Fruit fly (Drosophila melanogaster) whole organism, prepupa: ENCODE measurements around the gene wfs1.

Experiments
- Blimp-1 ChIP-seq: fragments of 200-800 bp; sonication (Bioruptor generic); optimal IDR thresholded peaks from 3 replicates; lab custom pipeline; 2017; ENCODE audit warnings: missing biosample characterization, missing genetic modification characterization, mild to moderate bottlenecking, moderate library complexity, missing genetic modification reagents
- CG10631 ChIP-seq: fragments of 200-800 bp; sonication (Bioruptor generic); optimal IDR thresholded peaks from 2 replicates; lab custom pipeline; 2016; ENCODE audit warnings: missing biosample characterization, missing genetic modification characterization
- CG10669 ChIP-seq: fragments of 200-800 bp; sonication (Bioruptor generic); optimal IDR thresholded peaks from 3 replicates; lab custom pipeline; 2018; ENCODE audit warnings: missing biosample characterization, mild to moderate bottlenecking, missing genetic modification characterization, moderate library complexity
- CG11762 ChIP-seq: fragments of 200-800 bp; sonication (Bioruptor generic); optimal IDR thresholded peaks from 3 replicates; lab custom pipeline; 2016; ENCODE audit warnings: missing biosample characterization, missing genetic modification characterization; ENCODE audit not compliant: insufficient read depth
- CG11902 ChIP-seq: fragments of 200-800 bp; sonication (Bioruptor generic); optimal IDR thresholded peaks from 3 replicates; lab custom pipeline; 2016; ENCODE audit warnings: missing biosample characterization, missing genetic modification characterization
- CG15336 ChIP-seq: fragments of 200-800 bp; sonication (Bioruptor generic); IDR thresholded peaks from 2 replicates; pipeline ENCODE4 v1.3.6; 2022; ENCODE audit warnings: missing biosample characterization, missing genetic modification characterization
- CG1621 ChIP-seq: fragments of 200-800 bp; sonication (Bioruptor generic); optimal IDR thresholded peaks from 3 replicates; lab custom pipeline; 2018; ENCODE audit warnings: missing biosample characterization, mild to moderate bottlenecking, missing genetic modification characterization
- CG16779 ChIP-seq: fragments of 200-800 bp; sonication (Bioruptor generic); optimal IDR thresholded peaks from 3 replicates; lab custom pipeline; 2017; ENCODE audit warnings: missing biosample characterization, mild to moderate bottlenecking, missing genetic modification characterization
- CG3032 ChIP-seq: fragments of 200-800 bp; optimal IDR thresholded peaks from 2 replicates; lab custom pipeline; 2019; ENCODE audit warnings: missing biosample characterization, mild to moderate bottlenecking, missing genetic modification characterization, moderate library complexity
- CG31627 ChIP-seq: fragments of 200-800 bp; sonication (Bioruptor generic); optimal IDR thresholded peaks from 3 replicates; lab custom pipeline; 2016; ENCODE audit warnings: missing biosample characterization, missing genetic modification characterization
- CG32006 ChIP-seq: fragments of 200-800 bp; sonication (Bioruptor generic); optimal IDR thresholded peaks from 3 replicates; lab custom pipeline; 2017; ENCODE audit warnings: missing biosample characterization, mild to moderate bottlenecking, missing genetic modification characterization
- CG34406 ChIP-seq: fragments of 200-800 bp; sonication (Bioruptor generic); optimal IDR thresholded peaks from 3 replicates; lab custom pipeline; 2016; ENCODE audit warnings: missing biosample characterization, missing genetic modification characterization
- CG3919 ChIP-seq: fragments of 200-800 bp; sonication (Bioruptor generic); optimal IDR thresholded peaks from 3 replicates; lab custom pipeline; 2016; ENCODE audit warnings: missing biosample characterization, missing genetic modification characterization
- CG4318 ChIP-seq: fragments of 200-800 bp; sonication (Bioruptor generic); optimal IDR thresholded peaks from 3 replicates; lab custom pipeline; 2017; ENCODE audit warnings: missing biosample characterization, mild to moderate bottlenecking, missing genetic modification characterization
- CG6163 ChIP-seq: fragments of 200-800 bp; sonication (Bioruptor generic); IDR thresholded peaks from 3 replicates; pipeline ENCODE4 v1.3.6; 2022; ENCODE audit warnings: missing biosample characterization, missing genetic modification characterization
- CG6792 ChIP-seq: fragments of 200-800 bp; sonication (Bioruptor generic); optimal IDR thresholded peaks from 3 replicates; lab custom pipeline; 2016; ENCODE audit warnings: missing biosample characterization, missing genetic modification characterization
- CG6808 ChIP-seq: fragments of 200-800 bp; sonication (Bioruptor generic); optimal IDR thresholded peaks from 3 replicates; lab custom pipeline; 2017; ENCODE audit warnings: missing biosample characterization, missing genetic modification characterization, mild to moderate bottlenecking, moderate library complexity, missing genetic modification reagents
- CG8119 ChIP-seq: fragments of 200-800 bp; sonication (Bioruptor generic); IDR thresholded peaks from 3 replicates; pipeline ENCODE4 v1.3.6; 2022; ENCODE audit warnings: missing biosample characterization, missing genetic modification characterization
- CG8319 ChIP-seq: fragments of 200-800 bp; sonication (Bioruptor generic); optimal IDR thresholded peaks from 3 replicates; lab custom pipeline; 2016; ENCODE audit warnings: missing biosample characterization, missing genetic modification characterization
- CG8632 ChIP-seq: fragments of 200-800 bp; sonication (Bioruptor generic); optimal IDR thresholded peaks from 3 replicates; lab custom pipeline; 2016; ENCODE audit warnings: missing biosample characterization, missing genetic modification characterization
- CG9139 ChIP-seq: fragments of 200-800 bp; sonication (Bioruptor generic); optimal IDR thresholded peaks from 3 replicates; lab custom pipeline; 2017; ENCODE audit warnings: missing biosample characterization, mild to moderate bottlenecking, missing genetic modification characterization
- Eip78C ChIP-seq: fragments of 200-800 bp; sonication (Bioruptor generic); peaks from one replicate; lab custom pipeline; 2016; ENCODE audit warnings: missing biosample characterization, missing genetic modification characterization
- Ets21C ChIP-seq: fragments of 200-800 bp; sonication (Bioruptor generic); optimal IDR thresholded peaks from 3 replicates; lab custom pipeline; 2016; ENCODE audit warnings: missing biosample characterization, missing genetic modification characterization
- Ets96B ChIP-seq: fragments of 200-800 bp; optimal IDR thresholded peaks from 2 replicates; lab custom pipeline; 2019; ENCODE audit warnings: missing biosample characterization, mild to moderate bottlenecking, missing genetic modification characterization, moderate library complexity
- Gug ChIP-seq: fragments of 200-800 bp; sonication (Bioruptor generic); IDR thresholded peaks from 2 replicates; pipeline ENCODE4 v1.3.6; 2022; ENCODE audit warnings: missing biosample characterization, missing genetic modification characterization
- Hr38 ChIP-seq: sonication (Bioruptor generic); optimal IDR thresholded peaks from 2 replicates; lab custom pipeline; 2016; ENCODE audit warnings: missing biosample characterization, missing genetic modification characterization
- Hr39 ChIP-seq: fragments of 200-800 bp; sonication (Bioruptor generic); optimal IDR thresholded peaks from 2 replicates; lab custom pipeline; 2016; ENCODE audit warnings: missing biosample characterization, missing genetic modification characterization
- Hr4 ChIP-seq: fragments of 200-800 bp; sonication (Bioruptor generic); optimal IDR thresholded peaks from 3 replicates; lab custom pipeline; 2016; ENCODE audit warnings: missing biosample characterization, missing genetic modification characterization
- Lpt ChIP-seq: fragments of 200-800 bp; sonication (Bioruptor generic); optimal IDR thresholded peaks from 3 replicates; lab custom pipeline; 2016; ENCODE audit warnings: missing biosample characterization, missing genetic modification characterization
- Met ChIP-seq: fragments of 200-800 bp; sonication (Bioruptor generic); optimal IDR thresholded peaks from 3 replicates; lab custom pipeline; 2016; ENCODE audit warnings: missing biosample characterization, missing genetic modification characterization
- OdsH ChIP-seq: fragments of 200-800 bp; sonication (Bioruptor generic); optimal IDR thresholded peaks from 3 replicates; lab custom pipeline; 2016; ENCODE audit warnings: missing biosample characterization, missing genetic modification characterization
- Smox ChIP-seq: fragments of 200-800 bp; sonication (Bioruptor generic); optimal IDR thresholded peaks from 3 replicates; lab custom pipeline; 2016; ENCODE audit warnings: missing biosample characterization, missing genetic modification characterization
- Sox102F ChIP-seq: fragments of 200-800 bp; sonication (Bioruptor generic); optimal IDR thresholded peaks from 2 replicates; lab custom pipeline; 2016; ENCODE audit warnings: missing biosample characterization, mild to moderate bottlenecking, missing genetic modification characterization
- Sox14 ChIP-seq: fragments of 200-800 bp; sonication (Bioruptor generic); optimal IDR thresholded peaks from 3 replicates; lab custom pipeline; 2016; ENCODE audit warnings: missing biosample characterization, missing genetic modification characterization
- Sox15 ChIP-seq: fragments of 200-800 bp; sonication (Bioruptor generic); optimal IDR thresholded peaks from 3 replicates; lab custom pipeline; 2016; ENCODE audit warnings: missing biosample characterization, missing genetic modification characterization
- acj6 ChIP-seq: fragments of 200-800 bp; sonication (Bioruptor generic); optimal IDR thresholded peaks from 3 replicates; lab custom pipeline; 2016; ENCODE audit warnings: missing biosample characterization, missing genetic modification characterization
- cyc ChIP-seq: fragments of 200-800 bp; sonication (Bioruptor generic); optimal IDR thresholded peaks from 3 replicates; lab custom pipeline; 2016; ENCODE audit warnings: missing biosample characterization, missing genetic modification characterization
- dac ChIP-seq: fragments of 200-800 bp; sonication (Bioruptor generic); optimal IDR thresholded peaks from 2 replicates; lab custom pipeline; 2017; ENCODE audit warnings: missing biosample characterization, mild to moderate bottlenecking, missing genetic modification characterization
- eg ChIP-seq: fragments of 200-800 bp; sonication (Bioruptor generic); IDR thresholded peaks from 3 replicates; pipeline ENCODE4 v1.3.6; 2022; ENCODE audit warnings: missing biosample characterization, missing genetic modification characterization
- esn ChIP-seq: fragments of 200-800 bp; sonication (Bioruptor generic); optimal IDR thresholded peaks from 2 replicates; lab custom pipeline; 2016; ENCODE audit warnings: missing biosample characterization, mild to moderate bottlenecking, missing genetic modification characterization, moderate library complexity
- fd85E ChIP-seq: fragments of 200-800 bp; sonication (Bioruptor generic); optimal IDR thresholded peaks from 3 replicates; lab custom pipeline; 2016; ENCODE audit warnings: missing biosample characterization, missing genetic modification characterization
- fkh ChIP-seq: fragments of 200-800 bp; sonication (Bioruptor generic); optimal IDR thresholded peaks from 3 replicates; lab custom pipeline; 2017; ENCODE audit warnings: missing biosample characterization, mild to moderate bottlenecking, missing genetic modification characterization, moderate library complexity
- lz ChIP-seq: fragments of 200-800 bp; sonication (Bioruptor generic); optimal IDR thresholded peaks from 3 replicates; lab custom pipeline; 2016; ENCODE audit warnings: missing biosample characterization, missing genetic modification characterization
- net ChIP-seq: fragments of 200-800 bp; sonication (Bioruptor generic); optimal IDR thresholded peaks from 3 replicates; lab custom pipeline; 2016; ENCODE audit warnings: missing biosample characterization, missing genetic modification characterization
- pdm3 ChIP-seq: fragments of 200-800 bp; sonication (Bioruptor generic); optimal IDR thresholded peaks from 3 replicates; lab custom pipeline; 2016; ENCODE audit warnings: missing biosample characterization, missing genetic modification characterization
- salr ChIP-seq, 2 experiments: fragments of 200-800 bp; sonication (Bioruptor generic); optimal IDR thresholded peaks; 3 replicates each; lab custom pipeline; 2016 to 2018; ENCODE audit warnings: missing biosample characterization in 2 of 2, missing genetic modification characterization in 2 of 2, mild to moderate bottlenecking in 1 of 2
- spab ChIP-seq: fragments of 200-800 bp; sonication (Bioruptor generic); optimal IDR thresholded peaks from 2 replicates; lab custom pipeline; 2017; ENCODE audit warnings: missing biosample characterization, mild to moderate bottlenecking, missing genetic modification characterization, missing genetic modification reagents
- vri ChIP-seq: fragments of 200-800 bp; sonication (Bioruptor generic); optimal IDR thresholded peaks from 3 replicates; lab custom pipeline; 2016; ENCODE audit warnings: missing biosample characterization, mild to moderate bottlenecking, missing genetic modification characterization

The wfs1 gene

DNA sequence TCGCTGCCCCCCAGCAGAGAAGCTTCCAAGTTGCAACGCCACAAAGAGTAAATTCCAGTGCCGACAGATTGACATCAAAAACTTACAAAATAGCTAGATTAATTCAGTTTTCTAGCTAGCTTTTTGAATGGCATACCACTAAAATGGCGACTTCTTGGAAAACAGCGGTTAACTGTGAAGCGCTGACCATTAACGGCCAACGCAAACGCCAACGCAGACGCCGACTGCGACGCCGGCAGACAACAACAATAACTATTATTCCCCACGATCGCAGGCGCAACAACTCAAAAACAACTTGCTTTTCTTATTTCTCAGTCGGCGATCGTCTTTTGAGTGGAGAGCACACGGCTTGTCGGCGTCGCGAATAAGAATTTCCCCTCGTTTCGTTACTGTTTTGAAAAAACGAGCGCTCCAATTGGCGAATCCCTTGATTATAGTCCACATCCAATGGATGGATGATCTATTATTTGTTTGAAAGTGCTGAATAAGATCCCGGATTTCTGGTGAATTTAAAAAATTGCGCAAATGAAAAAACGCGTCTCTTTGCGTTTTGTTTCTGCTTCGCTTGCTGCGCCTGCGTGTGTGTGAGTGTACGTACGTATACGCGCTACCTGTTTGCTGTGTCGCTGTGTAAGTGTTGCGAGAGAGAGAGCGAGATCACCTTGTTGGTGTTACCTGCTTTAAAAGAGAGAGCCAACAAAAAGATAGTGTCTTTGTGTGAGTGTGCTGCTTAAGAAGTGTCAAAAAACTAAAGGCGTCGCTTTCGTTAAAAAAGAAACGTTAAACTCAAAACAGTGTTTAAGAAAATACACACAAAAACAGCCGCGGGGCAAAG lies 23.5 kb downstream of the wfs1 start (continued):
- TF ChIP-seq Ets21C (no peak), CG15336 (no peak), Hr38 (no peak), Met (GFP tag; lab: Kevin White, UChicago) (no peak), Sox102F (no peak), CG9139 (GFP tag; lab: Kevin White, UChicago) (peak; percentile 14), CG31627 (no peak), Eip78C (GFP tag; lab: Kevin White, UChicago) (peak; percentile 70), fd85E (GFP tag; lab: Kevin White, UChicago) (no peak), CG8319 (GFP tag; lab: Kevin White, UChicago) (no peak), dac (GFP tag; lab: Kevin White, UChicago) (no peak)
- TF ChIP-seq, all 60 proteins: peak for 6

DNA sequence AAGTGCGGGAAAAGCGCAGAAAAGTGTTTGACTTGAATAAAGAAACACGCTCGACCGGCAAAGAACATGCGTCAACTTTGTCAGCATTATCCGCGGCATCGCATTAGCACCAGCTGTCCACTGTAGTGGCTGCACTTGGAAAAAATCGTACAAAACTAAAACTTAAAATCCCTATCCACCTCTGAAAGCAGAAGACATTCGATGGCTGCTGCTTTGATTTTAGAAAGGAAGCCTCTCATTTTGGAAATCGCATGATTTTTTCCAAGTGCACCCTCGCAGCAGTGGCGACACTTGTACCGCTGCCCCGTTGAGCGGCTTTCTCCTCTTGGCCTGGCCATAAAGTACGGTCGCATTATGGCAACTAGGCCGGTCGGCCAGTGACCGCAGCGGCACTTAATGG lies 25.9 kb downstream of the wfs1 start:
- TF ChIP-seq CG3919 (peak; percentile 67), CG10669 (GFP tag; lab: Kevin White, UChicago) (no peak), net (GFP tag; lab: Kevin White, UChicago) (peak; percentile 75), salr (GFP tag; optimal IDR thresholded peaks at IDR 0.05; lab: Kevin White, UChicago) (peak in 1 of 2 experiments; percentile 69), CG15336 (peak; percentile 90), CG6792 (GFP tag; lab: Kevin White, UChicago) (peak; percentile 49), Eip78C (GFP tag; lab: Kevin White, UChicago) (peak; percentile 87), CG11762 (GFP tag; lab: Kevin White, UChicago) (peak; percentile 5), CG8119 (GFP tag; lab: Robert Waterston, UW) (peak; percentile 92), OdsH (GFP tag; lab: Kevin White, UChicago) (peak; percentile 75), CG32006 (GFP tag; lab: Kevin White, UChicago) (peak; percentile 94), Lpt (GFP tag; lab: Kevin White, UChicago) (peak; percentile 61), CG34406 (peak; percentile 38), cyc (GFP tag; lab: Kevin White, UChicago) (no peak), spab (GFP tag; lab: Kevin White, UChicago) (no peak), CG6808 (no peak), pdm3 (peak; percentile 77), CG6163 (peak; percentile 84), eg (GFP tag; lab: Robert Waterston, UW) (peak; percentile 83), CG31627 (peak; percentile 30), CG4318 (peak; percentile 86), Ets96B (tag; lab: Kevin White, UChicago) (no peak), fkh (no peak), CG8319 (GFP tag; lab: Kevin White, UChicago) (no peak), Sox102F (no peak), Hr38 (no peak), CG9139 (GFP tag; lab: Kevin White, UChicago) (no peak), Ets21C (no peak), Sox14 (GFP tag; lab: Kevin White, UChicago) (peak; percentile 59), Hr39 (GFP tag; lab: Kevin White, UChicago) (peak; percentile 13), esn (no peak), CG11902 (GFP tag; lab: Kevin White, UChicago) (no peak), Smox (GFP tag; lab: Kevin White, UChicago) (no peak), CG10631 (GFP tag; lab: Kevin White, UChicago) (peak; percentile 56), CG16779 (no peak), dac (GFP tag; lab: Kevin White, UChicago) (peak; percentile 87), acj6 (GFP tag; lab: Kevin White, UChicago) (peak; percentile 66), CG1621 (tag; lab: Kevin White, UChicago) (no peak), Hr4 (GFP tag; lab: Kevin White, UChicago) (peak; percentile 92), CG8632 (peak; percentile 26), CG3032 (no peak), Blimp-1 (GFP tag; lab: Kevin White, UChicago) (no peak), vri (no peak), Sox15 (GFP tag; lab: Kevin White, UChicago) (no peak), Gug (GFP tag; lab: Robert Waterston, UW) (peak; percentile 76), lz (GFP tag; lab: Kevin White, UChicago) (peak; percentile 10)
